Fruit fly (Drosophila melanogaster) whole organism, pupa: Measurements from ENCODE around the gene CG11700.

ENCODE experiments used
- CG10348 ChIP-seq: fragments of 200-800 bp; sonication (Bioruptor generic); IDR thresholded peaks from 2 replicates; pipeline ENCODE4 v1.3.6; 2022; ENCODE audit warnings: missing biosample characterization, missing genetic modification characterization
- CG12605 ChIP-seq: fragments of 200-800 bp; sonication (Bioruptor generic); IDR thresholded peaks from 2 replicates; pipeline ENCODE4 v1.3.6; 2022; ENCODE audit warnings: missing biosample characterization, missing genetic modification characterization
- CG13204 ChIP-seq: fragments of 200-800 bp; sonication (Bioruptor generic); optimal IDR thresholded peaks from 2 replicates; lab custom pipeline; 2018; ENCODE audit warnings: missing biosample characterization, mild to moderate bottlenecking, missing genetic modification characterization, moderate library complexity
- CG14655 ChIP-seq: fragments of 200-800 bp; sonication (Bioruptor generic); optimal IDR thresholded peaks from 3 replicates; lab custom pipeline; 2017; ENCODE audit warnings: mild to moderate bottlenecking, missing biosample characterization, missing genetic modification reagents, missing genetic modification characterization
- CG15710 ChIP-seq: fragments of 200-800 bp; sonication (Bioruptor generic); optimal IDR thresholded peaks from 2 replicates; lab custom pipeline; 2018; ENCODE audit warnings: missing biosample characterization, mild to moderate bottlenecking, missing genetic modification characterization, moderate library complexity
- CG17806 ChIP-seq: fragments of 200-800 bp; sonication (Bioruptor generic); optimal IDR thresholded peaks from 2 replicates; lab custom pipeline; 2018; ENCODE audit warnings: missing biosample characterization, mild to moderate bottlenecking, missing genetic modification characterization, moderate library complexity
- CG32121 ChIP-seq: fragments of 200-800 bp; sonication (Bioruptor generic); IDR thresholded peaks from 2 replicates; pipeline ENCODE4 v1.3.6; 2022; ENCODE audit warnings: missing biosample characterization, missing genetic modification characterization
- CG34367 ChIP-seq: fragments of 200-800 bp; sonication (Bioruptor generic); optimal IDR thresholded peaks from 2 replicates; lab custom pipeline; 2018; ENCODE audit warnings: missing biosample characterization, mild to moderate bottlenecking, missing genetic modification characterization
- CG4496 ChIP-seq: fragments of 200-800 bp; sonication (Bioruptor generic); IDR thresholded peaks from 3 replicates; pipeline ENCODE4 v1.3.6; 2022; ENCODE audit warnings: missing biosample characterization, missing genetic modification characterization
- CG8159 ChIP-seq: fragments of 200-800 bp; sonication (Bioruptor generic); optimal IDR thresholded peaks from 3 replicates; lab custom pipeline; 2018; ENCODE audit warnings: missing biosample characterization, mild to moderate bottlenecking, missing genetic modification characterization, moderate library complexity
- CG8301 ChIP-seq: fragments of 200-800 bp; sonication (Bioruptor generic); optimal IDR thresholded peaks from 2 replicates; lab custom pipeline; 2018; ENCODE audit warnings: missing biosample characterization, mild to moderate bottlenecking, missing genetic modification characterization
- CG9948 ChIP-seq: fragments of 200-800 bp; sonication (Bioruptor generic); optimal IDR thresholded peaks from 2 replicates; lab custom pipeline; 2018; ENCODE audit warnings: missing biosample characterization, mild to moderate bottlenecking, missing genetic modification characterization, moderate library complexity
- D1 ChIP-seq: fragments of 200-800 bp; sonication (Bioruptor generic); optimal IDR thresholded peaks from 2 replicates; lab custom pipeline; 2018; ENCODE audit warnings: missing biosample characterization, mild to moderate bottlenecking, missing genetic modification characterization, moderate library complexity
- EcR ChIP-seq: fragments of 200-800 bp; sonication (Bioruptor generic); optimal IDR thresholded peaks from 3 replicates; lab custom pipeline; 2019; ENCODE audit warnings: missing biosample characterization, missing genetic modification characterization, mild to moderate bottlenecking, moderate library complexity, missing genetic modification reagents
- Ets98B ChIP-seq: fragments of 200-800 bp; sonication (Bioruptor generic); IDR thresholded peaks from 2 replicates; pipeline ENCODE4 v1.3.6; 2022; ENCODE audit warnings: missing biosample characterization, missing genetic modification characterization
- Pif1A ChIP-seq: fragments of 200-800 bp; sonication (Bioruptor generic); optimal IDR thresholded peaks from 3 replicates; lab custom pipeline; 2016; ENCODE audit warnings: missing biosample characterization, missing genetic modification characterization
- Pif1B ChIP-seq: fragments of 200-800 bp; sonication (Bioruptor generic); optimal IDR thresholded peaks from 3 replicates; lab custom pipeline; 2016; ENCODE audit warnings: missing biosample characterization, missing genetic modification characterization
- Snoo ChIP-seq: fragments of 200-800 bp; sonication (Bioruptor generic); optimal IDR thresholded peaks from 3 replicates; lab custom pipeline; 2017; ENCODE audit warnings: missing biosample characterization, mild to moderate bottlenecking, missing genetic modification characterization, inconsistent platforms
- fd96Ca ChIP-seq: fragments of 200-800 bp; sonication (Bioruptor generic); IDR thresholded peaks from 3 replicates; pipeline ENCODE4 v1.3.6; 2022; ENCODE audit warnings: missing biosample characterization, missing genetic modification characterization
- gl ChIP-seq: fragments of 200-800 bp; sonication (Bioruptor generic); optimal IDR thresholded peaks from 2 replicates; lab custom pipeline; 2018; ENCODE audit warnings: missing biosample characterization, mild to moderate bottlenecking, missing genetic modification characterization
- rn ChIP-seq: fragments of 200-800 bp; sonication (Bioruptor generic); IDR thresholded peaks from 2 replicates; pipeline ENCODE4 v1.3.6; 2022; ENCODE audit warnings: missing biosample characterization, missing genetic modification characterization

The CG11700 gene

DNA sequence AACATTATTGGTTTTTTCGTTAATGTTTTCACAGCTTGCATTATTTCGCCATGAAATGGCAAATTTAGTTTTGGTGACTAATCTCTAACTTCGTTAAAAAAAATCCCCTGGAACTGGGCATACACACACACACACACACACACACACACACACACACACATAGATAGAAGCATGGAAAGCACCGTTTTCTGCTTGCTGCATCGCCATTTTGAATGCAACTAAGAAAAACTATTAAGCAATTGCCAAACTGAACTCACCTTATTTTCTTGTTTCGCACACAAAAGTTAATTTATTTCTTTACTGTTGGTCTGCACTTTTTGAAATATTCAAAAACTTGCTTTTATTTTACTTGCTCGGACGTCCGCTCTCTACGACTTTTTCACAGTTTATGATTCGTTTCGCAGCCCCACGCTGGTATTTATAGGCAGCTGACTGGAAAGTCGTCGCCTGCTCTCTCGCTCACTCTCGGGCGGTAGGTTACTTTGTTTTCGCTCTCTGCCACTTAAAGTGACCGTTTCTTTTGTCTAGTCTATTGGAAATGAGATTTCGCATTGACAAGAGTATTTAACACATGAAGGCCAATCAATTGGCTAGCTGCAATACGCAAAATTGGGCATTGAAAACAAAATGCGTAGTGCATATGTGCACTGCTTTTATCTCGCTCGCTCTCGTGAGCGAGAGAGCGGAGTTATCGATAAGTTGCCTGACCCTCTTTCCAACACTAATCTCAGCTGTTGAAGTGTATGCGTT is 4.3 kb downstream of the CG11700 start:
- TF ChIP-seq CG4496 (0 out of 3 replicates have a peak, but pooled peaks have one; percentile 15), CG8159 (tag; lab: Kevin White, UChicago) (peak; percentile 26), CG14655 (GFP tag; lab: Kevin White, UChicago) (no peak)
- TF ChIP-seq, all 21 proteins: peak for 2

DNA sequence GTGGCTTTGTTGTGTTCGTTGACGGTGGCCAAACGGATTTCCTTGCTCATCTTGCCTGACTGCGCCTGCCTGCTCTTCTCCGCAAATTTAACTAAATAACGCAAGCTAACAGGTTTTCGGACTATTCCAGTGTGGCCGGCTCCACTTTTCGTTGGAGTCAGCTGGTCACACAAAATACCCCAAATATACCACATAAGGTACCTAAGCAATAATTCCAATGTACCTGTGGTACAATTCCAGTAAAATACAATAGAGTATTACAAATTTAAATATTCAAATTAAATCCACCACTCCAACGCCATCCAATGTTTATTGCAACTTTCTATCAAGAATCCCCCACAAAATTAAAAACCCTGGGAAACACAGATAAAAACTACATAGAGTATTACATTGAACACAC is 6.8 kb downstream of the CG11700 start, which contains the start of gene CG3566:
CG3566 (minus strand) TSS at position 135 of the 400 bp plus-strand sequence.
- no peak for TF ChIP-seq CG10348 (GFP tag; lab: Robert Waterston, UW)
- TF ChIP-seq Ets98B (GFP tag; lab: Robert Waterston, UW): no peak; the same call in 1 of the 2 replicates
- TF ChIP-seq CG9948: no peak
- TF ChIP-seq Pif1A (GFP tag; lab: Kevin White, UChicago): no peak
- no peak for TF ChIP-seq CG15710 (tag; lab: Kevin White, UChicago)
- no peak for TF ChIP-seq CG8301 (tag; lab: Kevin White, UChicago)
- TF ChIP-seq CG34367: no peak
- no peak for TF ChIP-seq CG12605 (GFP tag; lab: Robert Waterston, UW)
- TF ChIP-seq CG17806 (tag; lab: Kevin White, UChicago): no peak
- TF ChIP-seq CG4496: no peak
- no peak for TF ChIP-seq rn (GFP tag; lab: Robert Waterston, UW)
- no peak for TF ChIP-seq CG8159 (tag; lab: Kevin White, UChicago)
- TF ChIP-seq CG13204 (GFP tag; lab: Kevin White, UChicago): no peak
- no peak for TF ChIP-seq Pif1B (GFP tag; lab: Kevin White, UChicago)
- TF ChIP-seq fd96Ca (GFP tag; lab: Robert Waterston, UW): no peak
- no peak for TF ChIP-seq CG32121
- TF ChIP-seq gl (tag; lab: Kevin White, UChicago): no peak
- TF ChIP-seq EcR (GFP tag; lab: Kevin White, UChicago): no peak
- TF ChIP-seq Snoo (tag; lab: Kevin White, UChicago): no peak
- TF ChIP-seq, all 21 proteins: peak for 0

DNA sequence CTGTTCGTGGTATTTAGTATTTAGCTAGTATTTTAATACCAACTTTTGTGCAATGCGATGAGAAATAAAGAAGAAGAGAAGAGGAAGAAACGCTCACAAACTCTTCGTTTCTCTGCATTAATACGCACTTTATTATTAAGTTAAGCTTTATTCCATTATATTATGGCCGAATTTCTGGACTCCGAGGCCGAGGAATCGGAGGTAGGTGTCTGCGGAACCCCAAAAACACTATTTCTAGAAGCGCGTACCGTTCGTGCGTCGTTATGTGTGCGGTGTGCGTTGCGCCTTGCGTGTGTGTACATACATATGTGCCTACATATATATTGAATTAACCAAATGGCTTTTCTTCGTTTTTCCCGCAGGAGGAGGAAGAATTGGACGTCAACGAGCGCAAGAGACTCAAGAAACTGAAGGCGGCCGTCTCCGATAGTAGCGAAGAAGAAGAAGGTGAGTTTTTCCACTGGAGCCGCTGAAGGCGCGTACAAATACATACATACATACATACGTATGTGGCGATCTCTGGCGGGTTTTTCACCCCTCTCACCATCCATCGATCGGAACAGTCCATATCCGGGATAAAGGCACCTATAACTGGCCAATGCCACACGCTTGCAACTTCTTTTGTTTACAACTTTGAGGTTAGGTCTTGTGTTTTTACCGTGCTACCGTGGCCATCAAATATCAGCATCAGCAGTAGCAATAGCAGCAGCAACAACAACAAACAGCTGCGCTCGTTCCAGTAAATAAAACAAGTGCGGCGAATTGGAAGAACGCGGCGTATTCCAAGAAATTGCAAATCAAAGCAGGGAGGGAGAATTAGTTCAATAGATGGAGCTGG is 15.4 kb downstream of the CG11700 start, which contains the start of gene Spt6:
Spt6 (plus strand) TSS at position 53 of the 838 bp plus-strand sequence.
- no peak for TF ChIP-seq fd96Ca (GFP tag; lab: Robert Waterston, UW)
- no peak; the same call in 1 of the 2 replicates for TF ChIP-seq Ets98B (GFP tag; lab: Robert Waterston, UW)
- TF ChIP-seq CG15710 (tag; lab: Kevin White, UChicago): no peak
- TF ChIP-seq Pif1B (GFP tag; lab: Kevin White, UChicago): no peak
- TF ChIP-seq EcR (GFP tag; lab: Kevin White, UChicago): peak; percentile 9

DNA sequence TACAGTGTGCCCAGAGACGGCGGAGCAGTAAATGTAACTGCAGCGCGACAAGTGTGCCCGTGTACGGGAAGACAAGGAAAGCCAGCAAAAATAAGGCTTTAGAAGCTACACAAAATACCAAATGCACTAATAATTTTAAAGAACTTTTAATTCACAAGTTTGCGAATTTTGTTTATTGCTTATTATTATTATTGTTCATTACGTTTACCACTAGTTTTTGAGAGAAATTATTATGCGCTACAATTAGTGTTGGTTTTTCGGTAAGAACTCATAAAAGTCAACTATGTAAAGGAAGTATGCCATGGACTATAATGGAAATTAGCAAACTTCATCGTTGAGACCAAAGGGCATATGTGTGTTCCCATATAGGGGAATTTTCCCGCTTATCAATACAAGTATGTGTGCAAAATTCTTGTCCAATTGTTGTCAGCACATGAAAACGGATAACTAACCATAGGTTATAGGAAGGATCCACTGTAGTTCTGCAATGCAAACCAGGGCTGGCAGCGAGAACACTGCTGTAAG is 16.1 kb downstream of the CG11700 start, which contains the start of gene schlank:
schlank (minus strand) TSS at position 42 of the 525 bp plus-strand sequence.
- TF ChIP-seq CG9948 (peak; percentile 8), CG8301 (tag; lab: Kevin White, UChicago) (peak; percentile 39), fd96Ca (GFP tag; lab: Robert Waterston, UW) (peak; percentile 74; the same call in 2 of the 3 replicates), EcR (GFP tag; lab: Kevin White, UChicago) (no peak), Pif1B (GFP tag; lab: Kevin White, UChicago) (no peak), gl (tag; lab: Kevin White, UChicago) (no peak), CG4496 (peak; percentile 82), Pif1A (GFP tag; lab: Kevin White, UChicago) (no peak), Ets98B (GFP tag; lab: Robert Waterston, UW) (peak; percentile 65), CG14655 (GFP tag; lab: Kevin White, UChicago) (no peak), CG17806 (tag; lab: Kevin White, UChicago) (peak; percentile 28), CG10348 (GFP tag; lab: Robert Waterston, UW) (no peak), CG34367 (peak; percentile 28), Snoo (tag; lab: Kevin White, UChicago) (peak; percentile 7), CG32121 (peak; percentile 64), rn (GFP tag; lab: Robert Waterston, UW) (0 out of 2 replicates have a peak, but pooled peaks have one; percentile 31), CG8159 (tag; lab: Kevin White, UChicago) (peak; percentile 63), CG12605 (GFP tag; lab: Robert Waterston, UW) (no peak), D1 (tag; lab: Kevin White, UChicago) (no peak), CG13204 (GFP tag; lab: Kevin White, UChicago) (no peak), CG15710 (tag; lab: Kevin White, UChicago) (peak; percentile 43)
- TF ChIP-seq, all 21 proteins: peak for 12

DNA sequence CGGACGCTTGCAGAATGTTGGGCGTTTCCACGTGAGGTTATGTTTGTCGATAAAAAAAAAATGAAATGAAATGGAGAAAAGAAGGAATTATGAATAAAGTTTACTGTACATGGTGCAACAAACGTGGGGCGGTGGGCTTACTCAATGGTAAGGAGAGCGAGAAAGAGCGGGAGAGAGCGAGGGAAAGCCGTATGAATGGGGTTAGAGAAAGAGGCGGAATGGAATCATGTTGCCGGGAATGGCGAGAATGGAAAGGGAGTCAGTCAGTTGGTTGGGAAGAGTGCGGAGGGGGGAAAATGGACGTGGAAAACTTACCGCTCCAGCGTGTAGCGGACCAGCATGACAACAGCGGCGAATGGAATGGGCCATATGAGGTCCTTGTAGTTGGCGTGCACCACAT is 17.3 kb downstream of the CG11700 start:
- no peak for TF ChIP-seq Pif1A (GFP tag; lab: Kevin White, UChicago)
- TF ChIP-seq EcR (GFP tag; lab: Kevin White, UChicago): no peak
- peak; percentile 31; the same call in 1 of the 3 replicates for TF ChIP-seq CG4496
- TF ChIP-seq Snoo (tag; lab: Kevin White, UChicago): no peak
- no peak for TF ChIP-seq CG15710 (tag; lab: Kevin White, UChicago)
